Worm (Caenorhabditis elegans): ENCODE results near the gene mcm-3.

DNA sequence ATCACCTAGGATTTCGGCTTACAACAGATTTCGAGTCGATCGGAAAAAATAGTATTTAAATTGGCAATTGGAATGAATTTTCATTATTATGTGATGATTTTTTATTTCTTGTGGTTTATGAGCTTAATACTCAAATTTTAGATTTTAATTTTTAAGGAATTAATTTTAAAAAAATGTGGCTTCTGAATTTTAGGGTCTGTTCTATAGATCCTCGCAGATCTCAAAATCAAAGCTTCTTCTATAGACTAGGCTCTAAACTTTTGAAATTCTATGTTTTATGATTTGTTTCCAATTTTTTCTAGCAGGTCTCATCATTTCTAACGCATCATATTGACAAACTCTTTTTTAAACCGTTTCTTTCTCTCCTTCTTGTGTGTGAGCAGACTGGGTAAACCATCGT, 33.3 kb upstream of the mcm-3 start, which contains the start of gene txt-12:
- TF ChIP-seq pha-4 (tag; optimal IDR thresholded peaks at IDR 0.05) (no peak), ttx-3 (tag; optimal IDR thresholded peaks at IDR 0.05) (no peak), fkh-10 (GFP tag; optimal IDR thresholded peaks at IDR 0.05) (no peak), ceh-45 (GFP tag; IDR thresholded peaks at IDR 0.05) (no peak), odd-2 (tag; optimal IDR thresholded peaks at IDR 0.05) (no peak), ceh-48 (tag; optimal IDR thresholded peaks at IDR 0.05) (no peak), rnt-1 (tag; optimal IDR thresholded peaks at IDR 0.05) (no peak), ceh-9 (tag; optimal IDR thresholded peaks at IDR 0.05) (no peak)
